Fruit fly (Drosophila melanogaster) whole organism, embryonic: ENCODE results near the gene mRpS18B.

ENCODE experiments used
- Atf3 ChIP-seq: fragments of 200-800 bp; sonication (Bioruptor generic); optimal IDR thresholded peaks from 3 replicates; lab custom pipeline; 2016; ENCODE audit warnings: missing biosample characterization, missing genetic modification characterization
- CG10274 ChIP-seq: fragments of 200-800 bp; sonication (Bioruptor generic); optimal IDR thresholded peaks from 3 replicates; lab custom pipeline; 2017; ENCODE audit warnings: missing biosample characterization, mild to moderate bottlenecking, missing genetic modification characterization
- CG10366 ChIP-seq: fragments of 200-800 bp; sonication (Bioruptor generic); IDR thresholded peaks from 2 replicates; pipeline ENCODE4 v1.3.6; 2022; ENCODE audit warnings: missing biosample characterization, missing genetic modification characterization
- CG11456 ChIP-seq: fragments of 200-800 bp; sonication (Bioruptor generic); IDR thresholded peaks from 3 replicates; pipeline ENCODE4 v1.3.6; 2022; ENCODE audit warnings: missing biosample characterization, missing genetic modification characterization
- CG12659 ChIP-seq: fragments of 200-800 bp; sonication (Bioruptor generic); optimal IDR thresholded peaks from 3 replicates; lab custom pipeline; 2017; ENCODE audit warnings: mild to moderate bottlenecking, missing biosample characterization, missing genetic modification reagents, missing genetic modification characterization
- CG13123 ChIP-seq: fragments of 200-800 bp; sonication (Bioruptor generic); optimal IDR thresholded peaks from 2 replicates; lab custom pipeline; 2016; ENCODE audit warnings: missing biosample characterization, missing genetic modification characterization
- CG13775 ChIP-seq: fragments of 200-800 bp; sonication (Bioruptor generic); optimal IDR thresholded peaks from 3 replicates; lab custom pipeline; 2017; ENCODE audit warnings: missing biosample characterization, mild to moderate bottlenecking, missing genetic modification characterization
- CG14050 ChIP-seq: fragments of 200-800 bp; sonication (Bioruptor generic); IDR thresholded peaks from 3 replicates; pipeline ENCODE4 v1.3.6; 2022; ENCODE audit warnings: missing biosample characterization, missing genetic modification characterization
- CG14667 ChIP-seq: fragments of 200-800 bp; sonication (Bioruptor generic); IDR thresholded peaks from 2 replicates; pipeline ENCODE4 v1.3.6; 2022; ENCODE audit warnings: missing biosample characterization, missing genetic modification characterization
- CG15696 ChIP-seq: fragments of 200-800 bp; sonication (Bioruptor generic); optimal IDR thresholded peaks from 2 replicates; lab custom pipeline; 2019; ENCODE audit warnings: missing biosample characterization, mild to moderate bottlenecking, missing genetic modification characterization, moderate library complexity
- CG17361 ChIP-seq: fragments of 200-800 bp; sonication (Bioruptor generic); IDR thresholded peaks from 3 replicates; pipeline ENCODE4 v1.3.6; 2022; ENCODE audit warnings: missing biosample characterization, missing genetic modification characterization
- CG4360 ChIP-seq: fragments of 200-800 bp; sonication (Bioruptor generic); IDR thresholded peaks from 2 replicates; pipeline ENCODE4 v1.3.6; 2022; ENCODE audit warnings: missing biosample characterization, missing genetic modification characterization
- CG4730 ChIP-seq: fragments of 200-800 bp; sonication (Bioruptor generic); IDR thresholded peaks from 2 replicates; pipeline ENCODE4 v1.3.6; 2022; ENCODE audit warnings: missing biosample characterization, missing genetic modification characterization
- CG7556 ChIP-seq: fragments of 200-800 bp; sonication (Bioruptor generic); optimal IDR thresholded peaks from 2 replicates; lab custom pipeline; 2017; ENCODE audit warnings: missing biosample characterization, mild to moderate bottlenecking, missing genetic modification characterization
- CG8359 ChIP-seq: fragments of 200-800 bp; sonication (Bioruptor generic); optimal IDR thresholded peaks from 2 replicates; lab custom pipeline; 2017; ENCODE audit warnings: missing biosample characterization, mild to moderate bottlenecking, missing genetic modification characterization, borderline replicate concordance
- CTCF ChIP-seq: fragments of 200-800 bp; sonication (Bioruptor generic); optimal IDR thresholded peaks from 2 replicates; lab custom pipeline; 2017; ENCODE audit warnings: missing biosample characterization, mild to moderate bottlenecking, missing genetic modification characterization, moderate library complexity
- CkIIα-i1 ChIP-seq: fragments of 200-800 bp; sonication (Bioruptor generic); IDR thresholded peaks from 2 replicates; pipeline ENCODE4 v1.3.6; 2022; ENCODE audit warnings: missing biosample characterization, missing genetic modification characterization
- D ChIP-seq, 2 experiments: fragments of 200-800 bp in 1 of 2; fragments of >200 bp in 1 of 2; sonication (Bioruptor generic) in 1 of 2; optimal IDR thresholded peaks; 2 replicates in 1 of 2; 3 replicates in 1 of 2; lab custom pipeline; 2017; ENCODE audit warnings: mild to moderate bottlenecking in 1 of 2, missing biosample characterization in 1 of 2, missing genetic modification characterization in 1 of 2, missing genetic modification reagents in 1 of 2
- D19B ChIP-seq: fragments of 200-800 bp; sonication (Bioruptor generic); optimal IDR thresholded peaks from 2 replicates; lab custom pipeline; 2017; ENCODE audit warnings: missing biosample characterization, mild to moderate bottlenecking, missing genetic modification characterization
- Doc2 ChIP-seq: fragments of 200-800 bp; sonication (Bioruptor generic); IDR thresholded peaks from 2 replicates; pipeline ENCODE4 v1.3.6; 2022; ENCODE audit warnings: missing biosample characterization, missing genetic modification characterization
- Dp ChIP-seq: fragments of 200-800 bp; sonication (Bioruptor generic); optimal IDR thresholded peaks from 2 replicates; lab custom pipeline; 2018; ENCODE audit warnings: missing biosample characterization, mild to moderate bottlenecking, missing genetic modification characterization, moderate library complexity
- Dref ChIP-seq: fragments of 200-800 bp; sonication (Bioruptor generic); IDR thresholded peaks from 2 replicates; pipeline ENCODE4 v1.3.6; 2022; ENCODE audit warnings: missing biosample characterization, missing genetic modification characterization
- Fer1 ChIP-seq: fragments of 200-800 bp; sonication (Bioruptor generic); optimal IDR thresholded peaks from 2 replicates; lab custom pipeline; 2017; ENCODE audit warnings: missing biosample characterization, mild to moderate bottlenecking, missing genetic modification characterization
- Hsf ChIP-seq: fragments of 200-800 bp; sonication (Bioruptor generic); optimal IDR thresholded peaks from 3 replicates; lab custom pipeline; 2016; ENCODE audit warnings: missing biosample characterization, missing genetic modification characterization
- Lpt ChIP-seq: fragments of >200 bp; optimal IDR thresholded peaks from 2 replicates; lab custom pipeline; 2018; ENCODE audit warnings: missing biosample characterization, missing genetic modification characterization
- Mes4 ChIP-seq: fragments of 200-800 bp; sonication (Bioruptor generic); optimal IDR thresholded peaks from 2 replicates; lab custom pipeline; 2016; ENCODE audit warnings: missing biosample characterization, missing genetic modification characterization
- NK7.1 ChIP-seq: fragments of 200-800 bp; sonication (Bioruptor generic); optimal IDR thresholded peaks from 3 replicates; lab custom pipeline; 2016; ENCODE audit warnings: missing biosample characterization, missing genetic modification characterization
- Oaz ChIP-seq: fragments of 200-800 bp; sonication (Bioruptor generic); IDR thresholded peaks from 2 replicates; pipeline ENCODE4 v1.3.6; 2022; ENCODE audit warnings: missing biosample characterization, missing genetic modification characterization
- Pdp1 ChIP-seq, 2 experiments: fragments of 200-800 bp; sonication (Bioruptor generic); optimal IDR thresholded peaks; 3 replicates each; lab custom pipeline; 2016; ENCODE audit warnings: missing biosample characterization in 2 of 2, missing genetic modification characterization in 2 of 2, mild to moderate bottlenecking in 1 of 2, moderate library complexity in 1 of 2
- Spps ChIP-seq: fragments of 200-800 bp; sonication (Bioruptor generic); optimal IDR thresholded peaks from 2 replicates; lab custom pipeline; 2018; ENCODE audit warnings: missing biosample characterization, mild to moderate bottlenecking, missing genetic modification characterization
- Ssrp ChIP-seq: fragments of 200-800 bp; sonication (Bioruptor generic); optimal IDR thresholded peaks from 2 replicates; lab custom pipeline; 2018; ENCODE audit warnings: missing biosample characterization, mild to moderate bottlenecking, missing genetic modification characterization, moderate library complexity
- Taf1 ChIP-seq: fragments of 200-800 bp; sonication (Bioruptor generic); IDR thresholded peaks from 2 replicates; pipeline ENCODE4 v1.3.6; 2022; ENCODE audit warnings: missing biosample characterization, missing genetic modification characterization
- aop ChIP-seq: fragments of 200-800 bp; sonication (Bioruptor generic); IDR thresholded peaks from 2 replicates; pipeline ENCODE4 v1.3.6; 2022; ENCODE audit warnings: missing biosample characterization, missing genetic modification characterization
- ci ChIP-seq: fragments of 200-800 bp; sonication (Bioruptor generic); IDR thresholded peaks from 3 replicates; pipeline ENCODE4 v1.3.6; 2022; ENCODE audit warnings: missing biosample characterization, missing genetic modification characterization
- dmrt99B ChIP-seq: fragments of 200-800 bp; sonication (Bioruptor generic); optimal IDR thresholded peaks from 2 replicates; lab custom pipeline; 2018; ENCODE audit warnings: missing biosample characterization, mild to moderate bottlenecking, missing genetic modification characterization, moderate library complexity
- ham ChIP-seq: fragments of 200-800 bp; sonication (Bioruptor generic); IDR thresholded peaks from 2 replicates; pipeline ENCODE4 v1.3.6; 2022; ENCODE audit warnings: missing biosample characterization, missing genetic modification characterization
- hbn ChIP-seq: fragments of 200-800 bp; sonication (Bioruptor generic); IDR thresholded peaks from 2 replicates; pipeline ENCODE4 v1.3.6; 2022; ENCODE audit warnings: missing biosample characterization, missing genetic modification characterization; ENCODE audit not compliant: partially characterized antibody
- hkb ChIP-seq, 2 experiments: fragments of 200-800 bp in 1 of 2; fragments of >200 bp in 1 of 2; sonication (Bioruptor generic) in 1 of 2; IDR thresholded peaks in 1 of 2; optimal IDR thresholded peaks in 1 of 2; 2 replicates each; pipeline versions ENCODE4 v1.3.6 to Lab custom; 2017 to 2022; ENCODE audit warnings: missing biosample characterization in 1 of 2, missing genetic modification characterization in 1 of 2
- hth ChIP-seq: fragments of >200 bp; optimal IDR thresholded peaks from 2 replicates; lab custom pipeline; 2017; ENCODE audit warnings: inconsistent platforms
- ken ChIP-seq: fragments of 200-800 bp; sonication (Bioruptor generic); IDR thresholded peaks from 3 replicates; pipeline ENCODE4 v1.3.6; 2022; ENCODE audit warnings: missing biosample characterization, missing genetic modification characterization
- mam ChIP-seq: fragments of 200-800 bp; sonication (Bioruptor generic); optimal IDR thresholded peaks from 3 replicates; lab custom pipeline; 2016; ENCODE audit warnings: missing biosample characterization, missing genetic modification characterization
- nerfin-1 ChIP-seq: fragments of 200-800 bp; sonication (Bioruptor generic); optimal IDR thresholded peaks from 3 replicates; lab custom pipeline; 2019; ENCODE audit warnings: missing biosample characterization, mild to moderate bottlenecking, missing genetic modification characterization, moderate library complexity
- nom ChIP-seq: fragments of 200-800 bp; sonication (Bioruptor generic); optimal IDR thresholded peaks from 2 replicates; lab custom pipeline; 2017; ENCODE audit warnings: missing biosample characterization, missing genetic modification characterization, mild to moderate bottlenecking, moderate library complexity, missing genetic modification reagents
- odd ChIP-seq: fragments of 200-800 bp; sonication (Bioruptor generic); optimal IDR thresholded peaks from 2 replicates; lab custom pipeline; 2017; ENCODE audit warnings: missing biosample characterization, mild to moderate bottlenecking, missing genetic modification characterization
- schlank ChIP-seq: fragments of 200-800 bp; sonication (Bioruptor generic); optimal IDR thresholded peaks from 2 replicates; lab custom pipeline; 2018; ENCODE audit warnings: missing biosample characterization, mild to moderate bottlenecking, missing genetic modification characterization
- scrt ChIP-seq: fragments of 200-800 bp; sonication (Bioruptor generic); optimal IDR thresholded peaks from 2 replicates; lab custom pipeline; 2018; ENCODE audit warnings: missing biosample characterization, mild to moderate bottlenecking, missing genetic modification characterization, moderate library complexity
- sens-2 ChIP-seq: fragments of 200-800 bp; sonication (Bioruptor generic); IDR thresholded peaks from 2 replicates; pipeline ENCODE4 v1.3.6; 2022; ENCODE audit warnings: missing biosample characterization, missing genetic modification characterization
- sob ChIP-seq: fragments of 200-800 bp; sonication (Bioruptor generic); IDR thresholded peaks from 2 replicates; pipeline ENCODE4 v1.3.6; 2022; ENCODE audit warnings: missing biosample characterization, missing genetic modification characterization
- trh ChIP-seq: fragments of 200-800 bp; sonication (Bioruptor generic); optimal IDR thresholded peaks from 2 replicates; lab custom pipeline; 2016; ENCODE audit warnings: missing biosample characterization, missing genetic modification characterization
- unc-4 ChIP-seq: fragments of 200-800 bp; sonication (Bioruptor generic); IDR thresholded peaks from 2 replicates; pipeline ENCODE4 v1.3.6; 2022; ENCODE audit warnings: missing biosample characterization, missing genetic modification characterization; ENCODE audit not compliant: partially characterized antibody

mRpS18B gene

dm6 chr2L:20061018-20061657 is 35.9 kb downstream of the mRpS18B start, which contains the start of the genes barr and lok (continued):
- TF ChIP-seq sob (GFP tag; lab: Robert Waterston, UW) (peak; percentile 38; the same call in 1 of the 2 replicates), CG13123 (no peak), Oaz (GFP tag; lab: Robert Waterston, UW) (no peak), Mes4 (GFP tag; lab: Kevin White, UChicago) (no peak), NK7.1 (GFP tag; lab: Kevin White, UChicago) (no peak), CG15696 (tag; lab: Kevin White, UChicago) (peak; percentile 39), Dref (no peak), CkIIα-i1 (GFP tag; lab: Robert Waterston, UW) (no peak), scrt (GFP tag; lab: Kevin White, UChicago) (no peak), unc-4 (GFP tag; lab: Robert Waterston, UW) (no peak), trh (GFP tag; lab: Kevin White, UChicago) (no peak), CG12659 (peak; percentile 56), Doc2 (GFP tag; lab: Robert Waterston, UW) (no peak), sens-2 (GFP tag; lab: Robert Waterston, UW) (no peak), aop (GFP tag; lab: Robert Waterston, UW) (no peak), CTCF (GFP tag; lab: Kevin White, UChicago) (no peak), schlank (tag; lab: Kevin White, UChicago) (no peak), CG17361 (peak; percentile 84), Atf3 (GFP tag; lab: Kevin White, UChicago) (peak; percentile 44), CG4730 (no peak), CG10366 (GFP tag; lab: Robert Waterston, UW) (no peak), Lpt (GFP tag; lab: Kevin White, UChicago) (no peak), mam (peak; percentile 72), CG14667 (GFP tag; lab: Robert Waterston, UW) (no peak), CG13775 (peak; percentile 71), Taf1 (GFP tag; lab: Robert Waterston, UW) (no peak), CG4360 (GFP tag; lab: Robert Waterston, UW) (no peak), dmrt99B (no peak), nerfin-1 (peak; percentile 44), ham (GFP tag; lab: Robert Waterston, UW) (no peak), D19B (GFP tag; lab: Kevin White, UChicago) (peak; percentile 29), Spps (tag; lab: Kevin White, UChicago) (no peak), CG7556 (GFP tag; lab: Kevin White, UChicago) (peak; percentile 57), odd (no peak), hbn (GFP tag; lab: Robert Waterston, UW) (no peak), CG14050 (GFP tag; lab: Robert Waterston, UW) (no peak), D (optimal IDR thresholded peaks at IDR 0.05; lab: Kevin White, UChicago) (no peak), D (GFP tag; optimal IDR thresholded peaks at IDR 0.05; lab: Kevin White, UChicago) (peak; percentile 53), hth (lab: Kevin White, UChicago) (no peak), Fer1 (no peak), ken (GFP tag; lab: Robert Waterston, UW) (no peak), ci (GFP tag; lab: Robert Waterston, UW) (0 out of 3 replicates have a peak, but pooled peaks have one; percentile 10), CG10274 (no peak), CG11456 (GFP tag; lab: Robert Waterston, UW) (no peak), Pdp1 (GFP tag; optimal IDR thresholded peaks at IDR 0.05; lab: Kevin White, UChicago) (peak in 1 of 2 experiments; percentile 56), hkb (optimal IDR thresholded peaks at IDR 0.05; lab: Kevin White, UChicago) (no peak), hkb (GFP tag; IDR thresholded peaks at IDR 0.05; lab: Robert Waterston, UW) (no peak), CG8359 (GFP tag; lab: Kevin White, UChicago) (no peak), Dp (GFP tag; lab: Kevin White, UChicago) (peak; percentile 57), nom (GFP tag; lab: Kevin White, UChicago) (no peak), Hsf (peak; percentile 70), Ssrp (tag; lab: Kevin White, UChicago) (peak; percentile 49)
